Worm (Caenorhabditis elegans): ENCODE measurements around the gene Y41E3.13.
A peak's percentile ranks its signal among the peaks of the same experiment; 100 is the strongest.

Y41E3.13 gene

DNA sequence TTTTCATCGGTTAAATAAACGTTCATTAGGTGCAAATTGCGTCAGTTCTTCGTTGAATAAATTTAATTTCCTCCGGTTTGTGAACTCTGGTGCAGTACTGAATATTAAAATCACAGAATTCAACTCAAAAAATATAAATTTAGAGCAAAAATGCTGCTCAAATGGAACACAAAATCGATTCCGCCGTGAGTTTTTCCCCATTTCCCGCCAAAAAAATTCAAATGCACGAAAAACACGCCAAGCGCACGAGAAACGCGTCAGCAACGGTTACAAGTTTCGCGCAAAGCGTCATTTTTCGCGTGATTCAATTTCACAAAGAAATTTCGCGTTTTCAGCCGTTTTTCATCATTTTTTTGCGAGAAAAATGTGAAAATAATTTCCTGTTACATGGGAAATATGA, 18.6 kb upstream of the Y41E3.13 start, which contains the start of gene hrpu-1 (continued):
- TF ChIP-seq ceh-100 (GFP tag; IDR thresholded peaks at IDR 0.05), result peak; percentile 40
- TF ChIP-seq ztf-28 (GFP tag; IDR thresholded peaks at IDR 0.05), result no peak
- TF ChIP-seq athp-1 (tag; optimal IDR thresholded peaks at IDR 0.05), result peak; percentile 73
- no peak for TF ChIP-seq F57A8.1 (GFP tag; optimal IDR thresholded peaks at IDR 0.05)
- no peak for TF ChIP-seq madf-10 (tag; optimal IDR thresholded peaks at IDR 0.05)
- peak; percentile 90 for TF ChIP-seq snpc-3.4 (tag; optimal IDR thresholded peaks at IDR 0.05)
- TF ChIP-seq sdz-38 (tag; optimal IDR thresholded peaks at IDR 0.05), result no peak
- TF ChIP-seq lag-1 (GFP tag; IDR thresholded peaks at IDR 0.05), result no peak
- no peak for TF ChIP-seq ets-4 (GFP tag; optimal IDR thresholded peaks at IDR 0.05)
- TF ChIP-seq ztf-22 (GFP tag; optimal IDR thresholded peaks at IDR 0.05), result no peak
- TF ChIP-seq Y53F4B.3 (GFP tag; IDR thresholded peaks at IDR 0.05), result no peak
- TF ChIP-seq lin-40 (tag; optimal IDR thresholded peaks at IDR 0.05), result peak; percentile 81
- TF ChIP-seq egrh-3 (GFP tag; IDR thresholded peaks at IDR 0.05), result no peak
- TF ChIP-seq nfya-1 (tag; optimal IDR thresholded peaks at IDR 0.05; ENCODE audit: borderline replicate concordance, insufficient read depth), result no peak
- no peak for TF ChIP-seq ztf-6 (GFP tag; IDR thresholded peaks at IDR 0.05)
- no peak for TF ChIP-seq rpc-1 (optimal IDR thresholded peaks at IDR 0.05)
- TF ChIP-seq rpc-1 (tag; optimal IDR thresholded peaks at IDR 0.05), result no peak
- peak; percentile 86 for TF ChIP-seq ekl-4 (GFP tag; IDR thresholded peaks at IDR 0.05)
- TF ChIP-seq Y53G8AR.9 (GFP tag; conservative IDR thresholded peaks at IDR 0.05), result peak; percentile 89; the same call in 1 of the 2 replicates
- TF ChIP-seq attf-5 (GFP tag; optimal IDR thresholded peaks at IDR 0.05), result peak; percentile 84
- TF ChIP-seq ztf-18 (tag; optimal IDR thresholded peaks at IDR 0.05), result peak; percentile 100
- TF ChIP-seq F23B12.7 (tag; optimal IDR thresholded peaks at IDR 0.05; ENCODE audit: insufficient read depth), result peak; percentile 57
- peak; percentile 77 for TF ChIP-seq lir-1 (GFP tag; conservative IDR thresholded peaks at IDR 0.05)
- no peak for TF ChIP-seq chd-7 (tag; optimal IDR thresholded peaks at IDR 0.05)
- no peak for TF ChIP-seq B0261.1 (tag; optimal IDR thresholded peaks at IDR 0.05)
- TF ChIP-seq nhr-179 (tag; optimal IDR thresholded peaks at IDR 0.05), result no peak
- TF ChIP-seq aptf-2 (GFP tag; conservative IDR thresholded peaks at IDR 0.05), result no peak
- no peak for TF ChIP-seq T07F8.4 (tag; optimal IDR thresholded peaks at IDR 0.05)
- no peak for TF ChIP-seq zfh-2 (GFP tag; conservative IDR thresholded peaks at IDR 0.05)
- TF ChIP-seq nfya-2 (GFP tag; IDR thresholded peaks at IDR 0.05), result no peak
- no peak for TF ChIP-seq ama-1 (optimal IDR thresholded peaks at IDR 0.05)
- peak in 1 of 2 experiments; percentile 39 for TF ChIP-seq ama-1 (GFP tag; optimal IDR thresholded peaks at IDR 0.05)
- no peak for TF ChIP-seq die-1 (tag; optimal IDR thresholded peaks at IDR 0.05)
- no peak for TF ChIP-seq ceh-58 (GFP tag; IDR thresholded peaks at IDR 0.05)
- TF ChIP-seq sptf-2 (GFP tag; optimal IDR thresholded peaks at IDR 0.05), result no peak
- TF ChIP-seq B0336.3 (GFP tag; IDR thresholded peaks at IDR 0.05), result peak; percentile 91
- 0 out of 2 replicates have a peak, but pooled peaks have one; percentile 50 for TF ChIP-seq hmg-20 (GFP tag; IDR thresholded peaks at IDR 0.05)
- TF ChIP-seq mxl-1 (tag; optimal IDR thresholded peaks at IDR 0.05), result no peak
- peak; percentile 41 for TF ChIP-seq lsy-27 (tag; optimal IDR thresholded peaks at IDR 0.05; ENCODE audit: borderline replicate concordance, insufficient read depth)
- TF ChIP-seq pha-4 (tag; optimal IDR thresholded peaks at IDR 0.05), result no peak
- no peak for TF ChIP-seq ztf-25 (GFP tag; IDR thresholded peaks at IDR 0.05)
- TF ChIP-seq zim-3 (tag; optimal IDR thresholded peaks at IDR 0.05), result no peak
- no peak for TF ChIP-seq tbx-9 (tag; optimal IDR thresholded peaks at IDR 0.05; ENCODE audit: borderline replicate concordance)
- no peak for TF ChIP-seq nhr-90 (tag; optimal IDR thresholded peaks at IDR 0.05)
- TF ChIP-seq bed-1 (GFP tag; IDR thresholded peaks at IDR 0.05), result no peak
- TF ChIP-seq lin-35 (GFP tag; optimal IDR thresholded peaks at IDR 0.05), result peak in 2 of 3 experiments; percentile 79 to 93
- TF ChIP-seq bed-2 (GFP tag; IDR thresholded peaks at IDR 0.05), result no peak
- peak; percentile 75 for TF ChIP-seq rcor-1 (GFP tag; IDR thresholded peaks at IDR 0.05)
- TF ChIP-seq mcd-1 (GFP tag; IDR thresholded peaks at IDR 0.05), result peak; percentile 87
- peak; percentile 7 for TF ChIP-seq gei-17 (GFP tag; optimal IDR thresholded peaks at IDR 0.05)
